Worm (Caenorhabditis elegans) whole organism, early embryonic: ENCODE results near the gene pap-2.

Experiments
- B0310.2 ChIP-seq: sonication (generic microtip); optimal IDR thresholded peaks from 2 replicates; lab custom pipeline; 2016; ENCODE audit warnings: mild to moderate bottlenecking, missing genetic modification characterization, missing compliant biosample characterization
- F13C5.2 ChIP-seq: sonication (generic microtip); optimal IDR thresholded peaks from 2 replicates; lab custom pipeline; 2017; ENCODE audit warnings: mild to moderate bottlenecking, missing genetic modification characterization, inconsistent platforms, missing compliant biosample characterization
- aly-1 ChIP-seq: sonication (generic microtip); optimal IDR thresholded peaks from 2 replicates; lab custom pipeline; 2016; ENCODE audit warnings: missing genetic modification characterization, missing compliant biosample characterization
- ama-1 ChIP-seq: fragments of 150-350 bp; optimal IDR thresholded peaks from 2 replicates; lab custom pipeline; 2014
- ceh-13 ChIP-seq: fragments of 200-800 bp; sonication (Bioruptor generic); optimal IDR thresholded peaks from 2 replicates; lab custom pipeline; 2018; ENCODE audit warnings: mild to moderate bottlenecking, missing genetic modification characterization, missing compliant biosample characterization
- ceh-36 ChIP-seq: sonication (generic microtip); optimal IDR thresholded peaks from 2 replicates; lab custom pipeline; 2016; ENCODE audit warnings: missing genetic modification characterization, inconsistent platforms, missing compliant biosample characterization
- ets-7 ChIP-seq: sonication (generic microtip); optimal IDR thresholded peaks from 2 replicates; lab custom pipeline; 2016; ENCODE audit warnings: missing genotype, missing genetic modification characterization, missing compliant biosample characterization
- flt-1 ChIP-seq: fragments of 200-800 bp; sonication (Bioruptor generic); IDR thresholded peaks from 2 replicates; pipeline ENCODE4 v1.3.6; 2022; ENCODE audit warnings: missing genetic modification characterization, missing compliant biosample characterization
- hmbx-1 ChIP-seq: sonication (generic microtip); optimal IDR thresholded peaks from 2 replicates; lab custom pipeline; 2016; ENCODE audit warnings: mild to moderate bottlenecking, missing genetic modification characterization, missing compliant biosample characterization
- hmg-4 ChIP-seq: fragments of 200-800 bp; sonication (Bioruptor generic); optimal IDR thresholded peaks from 2 replicates; lab custom pipeline; 2018; ENCODE audit warnings: mild to moderate bottlenecking, missing genetic modification characterization, missing compliant biosample characterization
- hnd-1 ChIP-seq: sonication (generic microtip); optimal IDR thresholded peaks from 2 replicates; lab custom pipeline; 2016; ENCODE audit warnings: missing genetic modification characterization, missing compliant biosample characterization
- pes-1 ChIP-seq: fragments of 200-800 bp; sonication (Bioruptor generic); IDR thresholded peaks from 2 replicates; pipeline ENCODE4 v1.3.6; 2022; ENCODE audit warnings: missing genetic modification reagents, missing genetic modification characterization, missing compliant biosample characterization
- scrt-1 ChIP-seq: fragments of 200-800 bp; sonication (Bioruptor generic); IDR thresholded peaks from 2 replicates; pipeline ENCODE4 v1.3.6; 2022; ENCODE audit warnings: missing genetic modification characterization, missing compliant biosample characterization
- sea-1 ChIP-seq: fragments of 200-800 bp; sonication (Bioruptor generic); conservative IDR thresholded peaks from 2 replicates; pipeline ENCODE4 v1.3.6; 2022; ENCODE audit warnings: missing genetic modification characterization, missing compliant biosample characterization
- tbx-11 ChIP-seq: fragments of 200-800 bp; sonication (Bioruptor generic); IDR thresholded peaks from 2 replicates; pipeline ENCODE4 v1.3.6; 2022; ENCODE audit warnings: missing genetic modification characterization, missing compliant biosample characterization
- tbx-37 ChIP-seq: fragments of 200-800 bp; sonication (Bioruptor generic); conservative IDR thresholded peaks from 2 replicates; pipeline ENCODE4 v1.3.6; 2022; ENCODE audit warnings: missing genetic modification reagents, missing genetic modification characterization, missing compliant biosample characterization
- tra-4 ChIP-seq: sonication (generic microtip); optimal IDR thresholded peaks from 2 replicates; lab custom pipeline; 2017; ENCODE audit warnings: missing genetic modification characterization, missing compliant biosample characterization

The pap-2 gene

DNA sequence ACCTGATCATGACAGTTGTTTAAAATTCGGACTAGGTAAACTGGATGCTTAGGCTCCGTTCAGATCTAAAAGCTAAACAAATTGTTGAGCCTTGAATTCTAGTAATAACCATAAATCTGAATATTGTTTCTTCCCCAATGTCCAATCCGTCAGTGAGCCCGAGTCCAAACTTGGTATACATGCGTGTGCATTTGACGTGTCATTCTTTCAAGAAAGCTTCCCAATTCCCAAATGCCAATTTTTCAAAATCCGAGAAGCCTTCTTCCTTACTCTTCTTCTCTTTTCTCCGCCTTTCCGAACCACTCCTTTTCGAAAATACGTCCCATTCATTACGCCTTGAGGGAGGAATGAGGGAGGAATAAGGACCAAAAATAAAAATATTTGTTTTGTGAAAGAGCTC is 32.5 kb downstream of the pap-2 start:
- TF ChIP-seq tbx-37 (GFP tag; lab: Robert Waterston, UW) (no peak), ceh-36 (tag; lab: Kevin White, UChicago) (no peak), pes-1 (GFP tag; lab: Robert Waterston, UW) (no peak), tbx-11 (GFP tag; lab: Robert Waterston, UW) (no peak), tra-4 (tag; lab: Kevin White, UChicago) (no peak), flt-1 (GFP tag; lab: Robert Waterston, UW) (no peak), aly-1 (tag; lab: Kevin White, UChicago) (no peak), ets-7 (no peak), scrt-1 (GFP tag; lab: Robert Waterston, UW) (no peak), F13C5.2 (tag; lab: Kevin White, UChicago) (no peak), hmbx-1 (tag; lab: Kevin White, UChicago) (no peak), sea-1 (GFP tag; lab: Robert Waterston, UW) (no peak), hnd-1 (no peak), ceh-13 (GFP tag; lab: Kevin White, UChicago) (no peak), hmg-4 (no peak), B0310.2 (no peak), ama-1 (no peak)

DNA sequence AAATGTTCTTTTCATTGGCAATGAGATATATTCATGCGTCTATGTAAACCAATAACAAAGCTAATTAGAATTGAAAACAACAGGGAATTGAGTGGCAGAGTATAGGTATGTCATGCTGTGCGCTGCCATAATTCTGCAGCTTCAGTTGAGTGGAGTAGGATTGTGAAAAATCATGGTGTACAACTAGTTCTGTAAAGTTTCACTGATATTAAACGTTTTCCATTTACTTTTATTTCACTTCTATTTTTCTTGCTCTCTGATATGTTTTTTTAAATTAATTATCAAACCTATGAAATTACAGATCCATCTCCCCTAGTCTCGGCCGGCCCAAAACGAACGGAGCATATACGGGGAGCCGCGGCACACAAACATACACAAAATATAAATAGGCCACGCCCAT is 33.5 kb downstream of the pap-2 start, which contains the start of gene exc-7:
exc-7 (plus strand) TSS at position 301 of the 400 bp plus-strand sequence.
- TF ChIP-seq pes-1 (GFP tag; lab: Robert Waterston, UW) (no peak), ama-1 (no peak), ceh-36 (tag; lab: Kevin White, UChicago) (no peak), hnd-1 (no peak), B0310.2 (no peak), sea-1 (GFP tag; lab: Robert Waterston, UW) (no peak), scrt-1 (GFP tag; lab: Robert Waterston, UW) (no peak), ceh-13 (GFP tag; lab: Kevin White, UChicago) (no peak), tra-4 (tag; lab: Kevin White, UChicago) (no peak), ets-7 (no peak), aly-1 (tag; lab: Kevin White, UChicago) (no peak), hmg-4 (no peak), flt-1 (GFP tag; lab: Robert Waterston, UW) (no peak), tbx-37 (GFP tag; lab: Robert Waterston, UW) (no peak), tbx-11 (GFP tag; lab: Robert Waterston, UW) (no peak), hmbx-1 (tag; lab: Kevin White, UChicago) (no peak), F13C5.2 (tag; lab: Kevin White, UChicago) (no peak)

DNA sequence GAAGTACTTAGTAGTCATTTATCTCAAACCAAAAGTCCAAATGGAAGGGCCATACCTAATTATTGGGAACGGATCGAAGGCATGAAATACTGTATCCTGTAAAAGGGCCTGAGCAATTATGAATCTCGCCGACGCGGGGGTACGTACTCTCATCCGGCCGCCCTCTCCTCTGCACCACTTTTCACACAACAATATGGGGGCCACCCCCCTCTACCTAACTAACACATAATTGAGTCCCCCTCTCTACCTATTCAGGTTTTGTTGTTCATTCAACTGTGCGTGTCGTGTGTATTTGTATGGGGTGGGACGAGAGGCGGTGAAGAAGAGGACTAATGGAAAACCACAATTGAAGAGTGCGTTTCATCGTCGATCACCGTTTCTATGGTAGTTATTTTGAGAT is 34.8 kb downstream of the pap-2 start:
- peak; percentile 39 for TF ChIP-seq hmg-4
- no peak for TF ChIP-seq flt-1 (GFP tag; lab: Robert Waterston, UW)
- peak; percentile 20 for TF ChIP-seq F13C5.2 (tag; lab: Kevin White, UChicago)

DNA sequence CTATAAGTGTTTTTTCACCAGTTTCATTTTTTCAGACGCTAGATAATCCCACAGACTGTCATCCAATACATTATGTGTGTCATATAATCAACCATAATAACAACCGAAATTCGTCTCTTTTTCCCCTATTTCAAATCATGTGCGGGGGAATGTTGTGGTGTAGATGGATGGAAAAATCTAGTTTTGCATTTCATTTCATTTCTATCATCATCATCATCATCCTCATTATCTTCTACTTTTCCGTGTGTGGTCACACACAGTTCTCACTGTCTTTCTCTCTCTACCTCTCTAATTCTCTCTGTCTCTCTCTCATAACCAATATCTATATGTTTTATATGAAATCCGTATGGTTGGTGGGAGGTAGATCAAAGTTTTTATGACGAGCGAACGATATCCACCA is 35.8 kb downstream of the pap-2 start:
- TF ChIP-seq ama-1 (no peak), hnd-1 (no peak), aly-1 (tag; lab: Kevin White, UChicago) (no peak), tra-4 (tag; lab: Kevin White, UChicago) (no peak), tbx-37 (GFP tag; lab: Robert Waterston, UW) (no peak), sea-1 (GFP tag; lab: Robert Waterston, UW) (no peak), ets-7 (no peak), B0310.2 (no peak), pes-1 (GFP tag; lab: Robert Waterston, UW) (no peak), flt-1 (GFP tag; lab: Robert Waterston, UW) (no peak), F13C5.2 (tag; lab: Kevin White, UChicago) (no peak), scrt-1 (GFP tag; lab: Robert Waterston, UW) (no peak), hmbx-1 (tag; lab: Kevin White, UChicago) (no peak), ceh-13 (GFP tag; lab: Kevin White, UChicago) (no peak), ceh-36 (tag; lab: Kevin White, UChicago) (no peak), hmg-4 (no peak)

DNA sequence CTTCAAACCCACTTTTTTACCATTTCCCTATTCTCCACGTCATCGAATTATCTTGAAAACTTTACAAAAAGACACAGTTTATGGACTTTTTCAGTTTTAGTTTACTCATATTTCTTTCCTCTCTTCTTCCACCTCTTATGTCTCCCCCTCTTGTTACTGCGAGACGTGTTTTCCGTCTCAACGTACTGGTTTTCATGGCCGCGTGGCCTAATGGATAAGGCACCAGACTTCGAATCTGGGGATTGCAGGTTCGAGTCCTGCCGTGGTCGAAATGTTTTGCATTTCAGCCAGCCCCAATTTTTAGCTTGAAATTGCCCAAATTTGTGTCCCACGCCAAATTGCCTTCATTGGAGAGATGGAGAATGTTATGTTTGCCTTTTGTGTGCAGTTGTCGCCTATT is 43.2 kb downstream of the pap-2 start:
- TF ChIP-seq ets-7 (peak; percentile 84), B0310.2 (peak; percentile 91), sea-1 (GFP tag; lab: Robert Waterston, UW) (peak; percentile 92), F13C5.2 (tag; lab: Kevin White, UChicago) (peak; percentile 95), tbx-37 (GFP tag; lab: Robert Waterston, UW) (peak; percentile 92), flt-1 (GFP tag; lab: Robert Waterston, UW) (peak; percentile 95), hmg-4 (peak; percentile 86), aly-1 (tag; lab: Kevin White, UChicago) (peak; percentile 95), tbx-11 (GFP tag; lab: Robert Waterston, UW) (peak; percentile 95), ceh-36 (tag; lab: Kevin White, UChicago) (peak; percentile 94), tra-4 (tag; lab: Kevin White, UChicago) (peak; percentile 55), pes-1 (GFP tag; lab: Robert Waterston, UW) (peak; percentile 95), hmbx-1 (tag; lab: Kevin White, UChicago) (peak; percentile 70), scrt-1 (GFP tag; lab: Robert Waterston, UW) (peak; percentile 93), ceh-13 (GFP tag; lab: Kevin White, UChicago) (peak; percentile 90), ama-1 (no peak), hnd-1 (peak; percentile 79)

DNA sequence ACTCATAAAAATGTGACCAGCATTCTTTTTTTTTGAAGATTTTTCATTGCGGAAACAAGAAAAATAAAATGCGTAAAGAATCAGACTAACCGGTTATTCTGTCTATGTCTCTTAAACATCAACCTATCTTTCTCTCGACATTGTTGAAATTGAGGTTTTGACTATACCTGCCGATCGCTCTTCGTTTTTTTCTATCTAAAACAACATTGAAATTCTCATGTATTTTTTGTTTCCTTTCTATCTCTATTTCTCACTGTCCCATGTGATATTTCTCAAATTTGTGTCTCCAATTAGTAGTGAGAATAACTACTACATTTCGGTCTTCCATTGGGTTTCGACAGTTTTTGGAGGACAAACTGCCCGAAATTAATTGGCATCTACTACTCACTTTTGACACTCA is 48.3 kb downstream of the pap-2 start:
- TF ChIP-seq pes-1 (GFP tag; lab: Robert Waterston, UW) (no peak), B0310.2 (no peak), ceh-36 (tag; lab: Kevin White, UChicago) (no peak), tbx-37 (GFP tag; lab: Robert Waterston, UW) (no peak), F13C5.2 (tag; lab: Kevin White, UChicago) (no peak), ets-7 (no peak), scrt-1 (GFP tag; lab: Robert Waterston, UW) (no peak), hmg-4 (no peak), hmbx-1 (tag; lab: Kevin White, UChicago) (no peak), sea-1 (GFP tag; lab: Robert Waterston, UW) (no peak), tra-4 (tag; lab: Kevin White, UChicago) (no peak), flt-1 (GFP tag; lab: Robert Waterston, UW) (no peak), ceh-13 (GFP tag; lab: Kevin White, UChicago) (no peak), aly-1 (tag; lab: Kevin White, UChicago) (no peak), tbx-11 (GFP tag; lab: Robert Waterston, UW) (no peak), ama-1 (no peak), hnd-1 (no peak)
